Worm (Caenorhabditis elegans): ENCODE data around the gene R12G8.1.

ce11 chrV:17767768-17768167, 18.7 kb upstream of the R12G8.1 start:
- TF ChIP-seq fkh-10 (GFP tag; optimal IDR thresholded peaks at IDR 0.05) (no peak), fax-1 (tag; optimal IDR thresholded peaks at IDR 0.05) (no peak), pax-1 (tag; optimal IDR thresholded peaks at IDR 0.05) (no peak), dmd-4 (tag; optimal IDR thresholded peaks at IDR 0.05; ENCODE audit: borderline replicate concordance) (no peak), gmeb-2 (tag; optimal IDR thresholded peaks at IDR 0.05) (no peak), pha-4 (tag; optimal IDR thresholded peaks at IDR 0.05) (no peak), rnt-1 (tag; optimal IDR thresholded peaks at IDR 0.05) (no peak), nhr-11 (tag; optimal IDR thresholded peaks at IDR 0.05) (no peak)
